Fruit fly (Drosophila melanogaster) whole organism, prepupa: ENCODE data around the gene Nak.

ENCODE experiments used
- Blimp-1 ChIP-seq: fragments of 200-800 bp; sonication (Bioruptor generic); optimal IDR thresholded peaks from 3 replicates; lab custom pipeline; 2017; ENCODE audit warnings: missing biosample characterization, missing genetic modification characterization, mild to moderate bottlenecking, moderate library complexity, missing genetic modification reagents
- CG10631 ChIP-seq: fragments of 200-800 bp; sonication (Bioruptor generic); optimal IDR thresholded peaks from 2 replicates; lab custom pipeline; 2016; ENCODE audit warnings: missing biosample characterization, missing genetic modification characterization
- CG10669 ChIP-seq: fragments of 200-800 bp; sonication (Bioruptor generic); optimal IDR thresholded peaks from 3 replicates; lab custom pipeline; 2018; ENCODE audit warnings: missing biosample characterization, mild to moderate bottlenecking, missing genetic modification characterization, moderate library complexity
- CG11294 ChIP-seq: fragments of 200-800 bp; sonication (Bioruptor generic); IDR thresholded peaks from 2 replicates; pipeline ENCODE4 v1.3.6; 2022; ENCODE audit warnings: missing biosample characterization, missing genetic modification characterization
- CG11762 ChIP-seq: fragments of 200-800 bp; sonication (Bioruptor generic); optimal IDR thresholded peaks from 3 replicates; lab custom pipeline; 2016; ENCODE audit warnings: missing biosample characterization, missing genetic modification characterization; ENCODE audit not compliant: insufficient read depth
- CG11902 ChIP-seq: fragments of 200-800 bp; sonication (Bioruptor generic); optimal IDR thresholded peaks from 3 replicates; lab custom pipeline; 2016; ENCODE audit warnings: missing biosample characterization, missing genetic modification characterization
- CG16779 ChIP-seq: fragments of 200-800 bp; sonication (Bioruptor generic); optimal IDR thresholded peaks from 3 replicates; lab custom pipeline; 2017; ENCODE audit warnings: missing biosample characterization, mild to moderate bottlenecking, missing genetic modification characterization
- CG3032 ChIP-seq: fragments of 200-800 bp; optimal IDR thresholded peaks from 2 replicates; lab custom pipeline; 2019; ENCODE audit warnings: missing biosample characterization, mild to moderate bottlenecking, missing genetic modification characterization, moderate library complexity
- CG31627 ChIP-seq: fragments of 200-800 bp; sonication (Bioruptor generic); optimal IDR thresholded peaks from 3 replicates; lab custom pipeline; 2016; ENCODE audit warnings: missing biosample characterization, missing genetic modification characterization
- CG32006 ChIP-seq: fragments of 200-800 bp; sonication (Bioruptor generic); optimal IDR thresholded peaks from 3 replicates; lab custom pipeline; 2017; ENCODE audit warnings: missing biosample characterization, mild to moderate bottlenecking, missing genetic modification characterization
- CG34406 ChIP-seq: fragments of 200-800 bp; sonication (Bioruptor generic); optimal IDR thresholded peaks from 3 replicates; lab custom pipeline; 2016; ENCODE audit warnings: missing biosample characterization, missing genetic modification characterization
- CG3919 ChIP-seq: fragments of 200-800 bp; sonication (Bioruptor generic); optimal IDR thresholded peaks from 3 replicates; lab custom pipeline; 2016; ENCODE audit warnings: missing biosample characterization, missing genetic modification characterization
- CG6163 ChIP-seq: fragments of 200-800 bp; sonication (Bioruptor generic); IDR thresholded peaks from 3 replicates; pipeline ENCODE4 v1.3.6; 2022; ENCODE audit warnings: missing biosample characterization, missing genetic modification characterization
- CG6276 ChIP-seq: fragments of 200-800 bp; sonication (Bioruptor generic); optimal IDR thresholded peaks from 2 replicates; lab custom pipeline; 2017; ENCODE audit warnings: missing biosample characterization, mild to moderate bottlenecking, missing genetic modification characterization
- CG6792 ChIP-seq: fragments of 200-800 bp; sonication (Bioruptor generic); optimal IDR thresholded peaks from 3 replicates; lab custom pipeline; 2016; ENCODE audit warnings: missing biosample characterization, missing genetic modification characterization
- CG6808 ChIP-seq: fragments of 200-800 bp; sonication (Bioruptor generic); optimal IDR thresholded peaks from 3 replicates; lab custom pipeline; 2017; ENCODE audit warnings: missing biosample characterization, missing genetic modification characterization, mild to moderate bottlenecking, moderate library complexity, missing genetic modification reagents
- CG6854 ChIP-seq: fragments of 200-800 bp; sonication (Bioruptor generic); optimal IDR thresholded peaks from 2 replicates; lab custom pipeline; 2017; ENCODE audit warnings: missing biosample characterization, mild to moderate bottlenecking, missing genetic modification characterization
- CG8119 ChIP-seq: fragments of 200-800 bp; sonication (Bioruptor generic); IDR thresholded peaks from 3 replicates; pipeline ENCODE4 v1.3.6; 2022; ENCODE audit warnings: missing biosample characterization, missing genetic modification characterization
- CG8319 ChIP-seq: fragments of 200-800 bp; sonication (Bioruptor generic); optimal IDR thresholded peaks from 3 replicates; lab custom pipeline; 2016; ENCODE audit warnings: missing biosample characterization, missing genetic modification characterization
- CG8632 ChIP-seq: fragments of 200-800 bp; sonication (Bioruptor generic); optimal IDR thresholded peaks from 3 replicates; lab custom pipeline; 2016; ENCODE audit warnings: missing biosample characterization, missing genetic modification characterization
- CG9139 ChIP-seq: fragments of 200-800 bp; sonication (Bioruptor generic); optimal IDR thresholded peaks from 3 replicates; lab custom pipeline; 2017; ENCODE audit warnings: missing biosample characterization, mild to moderate bottlenecking, missing genetic modification characterization
- Eip75B ChIP-seq: fragments of 200-800 bp; sonication (Bioruptor generic); optimal IDR thresholded peaks from 3 replicates; lab custom pipeline; 2016; ENCODE audit warnings: missing biosample characterization, missing genetic modification characterization
- Eip93F ChIP-seq: fragments of 200-800 bp; sonication (Bioruptor generic); optimal IDR thresholded peaks from 2 replicates; lab custom pipeline; 2016; ENCODE audit warnings: missing biosample characterization, mild to moderate bottlenecking, missing genetic modification characterization
- Ets21C ChIP-seq: fragments of 200-800 bp; sonication (Bioruptor generic); optimal IDR thresholded peaks from 3 replicates; lab custom pipeline; 2016; ENCODE audit warnings: missing biosample characterization, missing genetic modification characterization
- Gug ChIP-seq: fragments of 200-800 bp; sonication (Bioruptor generic); IDR thresholded peaks from 2 replicates; pipeline ENCODE4 v1.3.6; 2022; ENCODE audit warnings: missing biosample characterization, missing genetic modification characterization
- Hr38 ChIP-seq: sonication (Bioruptor generic); optimal IDR thresholded peaks from 2 replicates; lab custom pipeline; 2016; ENCODE audit warnings: missing biosample characterization, missing genetic modification characterization
- Hr39 ChIP-seq: fragments of 200-800 bp; sonication (Bioruptor generic); optimal IDR thresholded peaks from 2 replicates; lab custom pipeline; 2016; ENCODE audit warnings: missing biosample characterization, missing genetic modification characterization
- Hr4 ChIP-seq: fragments of 200-800 bp; sonication (Bioruptor generic); optimal IDR thresholded peaks from 3 replicates; lab custom pipeline; 2016; ENCODE audit warnings: missing biosample characterization, missing genetic modification characterization
- Lpt ChIP-seq: fragments of 200-800 bp; sonication (Bioruptor generic); optimal IDR thresholded peaks from 3 replicates; lab custom pipeline; 2016; ENCODE audit warnings: missing biosample characterization, missing genetic modification characterization
- Smox ChIP-seq: fragments of 200-800 bp; sonication (Bioruptor generic); optimal IDR thresholded peaks from 3 replicates; lab custom pipeline; 2016; ENCODE audit warnings: missing biosample characterization, missing genetic modification characterization
- Sox14 ChIP-seq: fragments of 200-800 bp; sonication (Bioruptor generic); optimal IDR thresholded peaks from 3 replicates; lab custom pipeline; 2016; ENCODE audit warnings: missing biosample characterization, missing genetic modification characterization
- achi ChIP-seq: fragments of 200-800 bp; sonication (Bioruptor generic); optimal IDR thresholded peaks from 3 replicates; lab custom pipeline; 2016; ENCODE audit warnings: missing biosample characterization, missing genetic modification characterization
- acj6 ChIP-seq: fragments of 200-800 bp; sonication (Bioruptor generic); optimal IDR thresholded peaks from 3 replicates; lab custom pipeline; 2016; ENCODE audit warnings: missing biosample characterization, missing genetic modification characterization
- cyc ChIP-seq: fragments of 200-800 bp; sonication (Bioruptor generic); optimal IDR thresholded peaks from 3 replicates; lab custom pipeline; 2016; ENCODE audit warnings: missing biosample characterization, missing genetic modification characterization
- dac ChIP-seq: fragments of 200-800 bp; sonication (Bioruptor generic); optimal IDR thresholded peaks from 2 replicates; lab custom pipeline; 2017; ENCODE audit warnings: missing biosample characterization, mild to moderate bottlenecking, missing genetic modification characterization
- dsx ChIP-seq: fragments of 200-800 bp; optimal IDR thresholded peaks from 3 replicates; lab custom pipeline; 2019; ENCODE audit warnings: missing biosample characterization, mild to moderate bottlenecking, missing genetic modification characterization, moderate library complexity; ENCODE audit not compliant: poor library complexity, severe bottlenecking
- eg ChIP-seq: fragments of 200-800 bp; sonication (Bioruptor generic); IDR thresholded peaks from 3 replicates; pipeline ENCODE4 v1.3.6; 2022; ENCODE audit warnings: missing biosample characterization, missing genetic modification characterization
- esn ChIP-seq: fragments of 200-800 bp; sonication (Bioruptor generic); optimal IDR thresholded peaks from 2 replicates; lab custom pipeline; 2016; ENCODE audit warnings: missing biosample characterization, mild to moderate bottlenecking, missing genetic modification characterization, moderate library complexity
- fd59A ChIP-seq: fragments of 200-800 bp; sonication (Bioruptor generic); optimal IDR thresholded peaks from 2 replicates; lab custom pipeline; 2017; ENCODE audit warnings: missing biosample characterization, mild to moderate bottlenecking, missing genetic modification characterization, missing genetic modification reagents
- fd85E ChIP-seq: fragments of 200-800 bp; sonication (Bioruptor generic); optimal IDR thresholded peaks from 3 replicates; lab custom pipeline; 2016; ENCODE audit warnings: missing biosample characterization, missing genetic modification characterization
- fkh ChIP-seq: fragments of 200-800 bp; sonication (Bioruptor generic); optimal IDR thresholded peaks from 3 replicates; lab custom pipeline; 2017; ENCODE audit warnings: missing biosample characterization, mild to moderate bottlenecking, missing genetic modification characterization, moderate library complexity
- lz ChIP-seq: fragments of 200-800 bp; sonication (Bioruptor generic); optimal IDR thresholded peaks from 3 replicates; lab custom pipeline; 2016; ENCODE audit warnings: missing biosample characterization, missing genetic modification characterization
- pdm3 ChIP-seq: fragments of 200-800 bp; sonication (Bioruptor generic); optimal IDR thresholded peaks from 3 replicates; lab custom pipeline; 2016; ENCODE audit warnings: missing biosample characterization, missing genetic modification characterization
- spab ChIP-seq: fragments of 200-800 bp; sonication (Bioruptor generic); optimal IDR thresholded peaks from 2 replicates; lab custom pipeline; 2017; ENCODE audit warnings: missing biosample characterization, mild to moderate bottlenecking, missing genetic modification characterization, missing genetic modification reagents
- ss ChIP-seq, 2 experiments: fragments of 200-800 bp; sonication (Bioruptor generic); optimal IDR thresholded peaks; 2 replicates in 1 of 2; 3 replicates in 1 of 2; lab custom pipeline; 2017 to 2018; ENCODE audit warnings: mild to moderate bottlenecking in 2 of 2, missing biosample characterization in 2 of 2, missing genetic modification characterization in 2 of 2, moderate library complexity in 1 of 2
- svp ChIP-seq: fragments of 200-800 bp; sonication (Bioruptor generic); peaks from one replicate; lab custom pipeline; 2016; ENCODE audit warnings: missing biosample characterization, missing genetic modification characterization
- topi ChIP-seq: fragments of 200-800 bp; sonication (Bioruptor generic); optimal IDR thresholded peaks from 3 replicates; lab custom pipeline; 2016; ENCODE audit warnings: missing biosample characterization, missing genetic modification characterization
- vri ChIP-seq: fragments of 200-800 bp; sonication (Bioruptor generic); optimal IDR thresholded peaks from 3 replicates; lab custom pipeline; 2016; ENCODE audit warnings: missing biosample characterization, mild to moderate bottlenecking, missing genetic modification characterization

The Nak gene

DNA sequence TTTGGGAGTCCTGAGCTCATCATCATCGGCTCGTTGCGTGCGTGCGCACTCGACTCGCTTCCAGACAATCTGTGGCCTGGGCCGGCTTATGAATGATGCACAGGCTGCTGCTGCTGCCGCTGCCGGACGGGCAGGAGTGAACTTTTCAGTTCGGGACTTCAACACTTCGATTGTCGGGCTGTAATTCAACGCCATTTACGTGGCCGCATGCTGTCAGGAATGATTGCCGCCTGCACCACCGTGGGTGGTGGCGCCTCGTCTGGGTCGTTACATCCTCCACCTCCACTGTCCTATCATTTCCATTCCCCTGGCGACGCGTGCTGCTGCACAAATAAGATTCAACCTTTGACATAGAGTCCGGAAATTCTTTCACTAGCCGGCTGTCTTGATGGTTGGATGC lies 41.5 kb upstream of the Nak start:
- TF ChIP-seq Gug (GFP tag; lab: Robert Waterston, UW), result no peak
- TF ChIP-seq CG8119 (GFP tag; lab: Robert Waterston, UW), result no peak
- no peak for TF ChIP-seq dsx (GFP tag; lab: Kevin White, UChicago)
- TF ChIP-seq CG16779, result no peak
- no peak for TF ChIP-seq CG31627
- no peak for TF ChIP-seq Ets21C (GFP tag; lab: Kevin White, UChicago)
- no peak for TF ChIP-seq CG6163 (GFP tag; lab: Robert Waterston, UW)
- no peak for TF ChIP-seq Smox
- no peak for TF ChIP-seq Eip75B
- TF ChIP-seq dac (GFP tag; lab: Kevin White, UChicago), result no peak
- TF ChIP-seq CG6854 (GFP tag; lab: Kevin White, UChicago), result no peak
- TF ChIP-seq cyc (GFP tag; lab: Kevin White, UChicago), result no peak
- TF ChIP-seq vri, result no peak

- peak; percentile 26 for TF ChIP-seq Hr4 (GFP tag; lab: Kevin White, UChicago)
- peak; percentile 31 for TF ChIP-seq Ets21C (GFP tag; lab: Kevin White, UChicago)
- TF ChIP-seq fkh, result peak; percentile 79
- peak; percentile 72 for TF ChIP-seq dsx (GFP tag; lab: Kevin White, UChicago)
- peak; percentile 90 for TF ChIP-seq fd85E (GFP tag; lab: Kevin White, UChicago)
- peak; percentile 91 for TF ChIP-seq CG3919 (GFP tag; lab: Kevin White, UChicago)
- TF ChIP-seq CG11762, result peak; percentile 52
- peak; percentile 62 for TF ChIP-seq Smox
- TF ChIP-seq CG11294 (GFP tag; lab: Robert Waterston, UW), result peak; percentile 56
- TF ChIP-seq vri, result peak; percentile 83
- TF ChIP-seq eg (GFP tag; lab: Robert Waterston, UW), result peak; percentile 85
- peak; percentile 73 for TF ChIP-seq svp (GFP tag; lab: Kevin White, UChicago)
- peak; percentile 39 for TF ChIP-seq CG6276 (GFP tag; lab: Kevin White, UChicago)
- no peak for TF ChIP-seq Eip93F (GFP tag; lab: Kevin White, UChicago)
- TF ChIP-seq CG11902 (GFP tag; lab: Kevin White, UChicago), result peak; percentile 33
- peak; percentile 81 for TF ChIP-seq CG34406 (GFP tag; lab: Kevin White, UChicago)
- TF ChIP-seq esn (GFP tag; lab: Kevin White, UChicago), result peak; percentile 87
- peak; percentile 37 for TF ChIP-seq CG32006
- peak; percentile 48 for TF ChIP-seq acj6 (GFP tag; lab: Kevin White, UChicago)
- peak; percentile 63 for TF ChIP-seq CG3032 (tag; lab: Kevin White, UChicago)
- TF ChIP-seq ss (GFP tag; optimal IDR thresholded peaks at IDR 0.05; lab: Kevin White, UChicago), result peak; percentile 88 to 89
- peak; percentile 81 for TF ChIP-seq Sox14 (GFP tag; lab: Kevin White, UChicago)
- TF ChIP-seq dac (GFP tag; lab: Kevin White, UChicago), result peak; percentile 60
- TF ChIP-seq CG10631 (GFP tag; lab: Kevin White, UChicago), result peak; percentile 33
- TF ChIP-seq Eip75B, result peak; percentile 83
- peak; percentile 82 for TF ChIP-seq lz (GFP tag; lab: Kevin White, UChicago)
- peak; percentile 46 for TF ChIP-seq spab (GFP tag; lab: Kevin White, UChicago)
- TF ChIP-seq CG6792 (GFP tag; lab: Kevin White, UChicago), result peak; percentile 69
- peak; percentile 85 for TF ChIP-seq CG16779
- TF ChIP-seq CG10669, result peak; percentile 48
- TF ChIP-seq Hr39, result peak; percentile 65
- peak; percentile 84 for TF ChIP-seq CG9139 (GFP tag; lab: Kevin White, UChicago)
- TF ChIP-seq fd59A (GFP tag; lab: Kevin White, UChicago), result peak; percentile 43
- peak; percentile 54 for TF ChIP-seq Blimp-1 (GFP tag; lab: Kevin White, UChicago)
- peak; percentile 84 for TF ChIP-seq topi (GFP tag; lab: Kevin White, UChicago)
- TF ChIP-seq CG8119 (GFP tag; lab: Robert Waterston, UW), result 0 out of 3 replicates have a peak, but pooled peaks have one; percentile 44
- TF ChIP-seq Lpt (GFP tag; lab: Kevin White, UChicago), result no peak
- peak; percentile 70 for TF ChIP-seq pdm3 (GFP tag; lab: Kevin White, UChicago)
- peak; percentile 61 for TF ChIP-seq CG8632 (GFP tag; lab: Kevin White, UChicago)
- TF ChIP-seq CG31627, result peak; percentile 70
- TF ChIP-seq cyc (GFP tag; lab: Kevin White, UChicago), result peak; percentile 77
- peak; percentile 96 for TF ChIP-seq CG6808
- peak; percentile 98 for TF ChIP-seq CG6854 (GFP tag; lab: Kevin White, UChicago)
- no peak for TF ChIP-seq Hr38 (GFP tag; lab: Kevin White, UChicago)
- TF ChIP-seq CG8319 (GFP tag; lab: Kevin White, UChicago), result peak; percentile 56
- peak; percentile 80 for TF ChIP-seq achi
Measured at dm6 chr2L:19009130-19009529, 40.6 kb upstream of the Nak start, which contains the start of gene RpL30. RpL30 (minus strand) TSS chr2L:19009306.
